Fruit fly (Drosophila melanogaster) whole organism, wandering third instar larva: Measurements from ENCODE around the gene CG17177.

Experiments used
- Abd-B ChIP-seq: fragments of >200 bp; optimal IDR thresholded peaks from 2 replicates; lab custom pipeline; 2017; ENCODE audit warnings: missing biosample characterization, missing genetic modification characterization
- Dfd ChIP-seq: fragments of >200 bp; optimal IDR thresholded peaks from 2 replicates; lab custom pipeline; 2017; ENCODE audit warnings: missing biosample characterization, missing genetic modification characterization
- GATAd ChIP-seq: sonication (Bioruptor generic); optimal IDR thresholded peaks from 2 replicates; lab custom pipeline; 2016; ENCODE audit warnings: missing biosample characterization, missing genetic modification characterization
- Hr78 ChIP-seq: fragments of >200 bp; optimal IDR thresholded peaks from 2 replicates; lab custom pipeline; 2017; ENCODE audit warnings: missing biosample characterization, missing genetic modification characterization
- OdsH ChIP-seq: fragments of 200-800 bp; sonication (Bioruptor generic); optimal IDR thresholded peaks from 2 replicates; lab custom pipeline; 2016; ENCODE audit warnings: missing biosample characterization, mild to moderate bottlenecking, missing genetic modification characterization
- Sp1 ChIP-seq: fragments of 200-800 bp; sonication (Bioruptor generic); optimal IDR thresholded peaks from 3 replicates; lab custom pipeline; 2019; ENCODE audit warnings: missing biosample characterization, mild to moderate bottlenecking, missing genetic modification characterization, moderate library complexity
- Vsx2 ChIP-seq: fragments of 200-300, 225-300 bp; sonication (Bioruptor generic); optimal IDR thresholded peaks from 2 replicates; lab custom pipeline; 2018; ENCODE audit warnings: missing biosample characterization, missing genetic modification characterization; ENCODE audit not compliant: partially characterized antibody
- br ChIP-seq: fragments of 200-800 bp; sonication (Bioruptor generic); optimal IDR thresholded peaks from 2 replicates; lab custom pipeline; 2016; ENCODE audit warnings: missing biosample characterization, missing genetic modification characterization
- jim ChIP-seq: fragments of 175-275, 200-325 bp; sonication (Bioruptor generic); optimal IDR thresholded peaks from 2 replicates; lab custom pipeline; 2016; ENCODE audit warnings: missing biosample characterization, mild to moderate bottlenecking, missing genetic modification characterization
- pan ChIP-seq: fragments of >200 bp; optimal IDR thresholded peaks from 2 replicates; lab custom pipeline; 2017
- psq ChIP-seq: fragments of 200-800 bp; sonication (Bioruptor generic); optimal IDR thresholded peaks from 3 replicates; lab custom pipeline; 2017; ENCODE audit warnings: missing biosample characterization, mild to moderate bottlenecking, missing genetic modification characterization, moderate library complexity
- sv ChIP-seq: fragments of 200-800 bp; sonication (Bioruptor generic); optimal IDR thresholded peaks from 3 replicates; lab custom pipeline; 2016; ENCODE audit warnings: missing biosample characterization, missing genetic modification characterization
- usp ChIP-seq: fragments of >200 bp; optimal IDR thresholded peaks from 2 replicates; lab custom pipeline; 2017; ENCODE audit warnings: missing biosample characterization, missing genetic modification characterization

DNA sequence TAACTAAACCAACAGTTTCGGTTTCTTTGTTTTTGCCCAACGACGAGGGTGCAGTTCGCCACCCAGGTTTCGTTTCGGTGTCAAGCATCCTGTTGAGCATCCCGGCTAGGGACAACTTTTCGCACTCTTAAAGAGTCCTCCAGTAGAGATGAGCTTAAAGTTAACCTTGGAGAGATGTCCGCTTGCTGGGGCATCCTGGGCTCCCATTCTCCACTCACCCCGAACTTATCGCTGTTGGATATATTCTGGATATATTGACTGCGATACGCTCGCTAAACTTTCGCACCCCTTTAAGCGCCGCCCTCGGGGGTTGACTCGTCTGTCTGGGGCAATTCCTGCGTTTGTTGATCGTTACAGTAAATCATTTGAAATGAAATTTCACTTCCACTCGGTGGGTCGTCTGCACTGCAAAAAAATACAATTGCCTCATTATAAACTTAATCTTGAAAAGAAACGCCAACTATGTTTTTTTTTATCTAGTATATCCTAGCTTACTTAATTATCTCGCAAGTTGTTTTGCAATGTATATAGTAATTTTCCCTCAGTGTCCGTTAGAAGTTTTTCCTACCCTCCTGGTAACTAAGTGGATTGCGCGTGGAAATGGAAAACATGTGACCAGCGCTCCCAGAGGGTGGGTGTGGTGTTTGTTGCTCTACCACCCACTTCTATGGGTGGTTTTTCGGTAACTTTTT, 39.8 kb downstream of the CG17177 start:
- TF ChIP-seq Sp1 (GFP tag; lab: Kevin White, UChicago) (peak; percentile 44), OdsH (GFP tag; lab: Kevin White, UChicago) (peak; percentile 45), pan (no peak), br (peak; percentile 35), Vsx2 (GFP tag; lab: Kevin White, UChicago) (no peak), Hr78 (no peak), usp (no peak), jim (no peak), Dfd (GFP tag; lab: Kevin White, UChicago) (no peak), Abd-B (no peak), psq (peak; percentile 6), sv (GFP tag; lab: Kevin White, UChicago) (peak; percentile 46), GATAd (no peak)
